Worm (Caenorhabditis elegans): ENCODE data around the gene ugt-4.

ugt-4 gene

ce11 chrV:12819792-12820453 lies 24.8 kb upstream of the ugt-4 start, which contains the start of the genes ZC443.4 and ugt-18:
ZC443.4 (minus strand) TSS chrV:12819886.
ugt-18 (plus strand) TSS chrV:12820260.
- TF ChIP-seq ztf-11 (tag; optimal IDR thresholded peaks at IDR 0.05) (no peak), mab-5 (tag; optimal IDR thresholded peaks at IDR 0.05) (no peak), ztf-1 (GFP tag; conservative IDR thresholded peaks at IDR 0.05) (no peak), ama-1 (optimal IDR thresholded peaks at IDR 0.05) (no peak), ztf-4 (tag; optimal IDR thresholded peaks at IDR 0.05) (no peak), lin-11 (tag; optimal IDR thresholded peaks at IDR 0.05) (no peak), ceh-16 (tag; optimal IDR thresholded peaks at IDR 0.05) (no peak), aly-2 (tag; optimal IDR thresholded peaks at IDR 0.05) (no peak), elt-1 (tag; optimal IDR thresholded peaks at IDR 0.05) (no peak), R02D3.7 (tag; optimal IDR thresholded peaks at IDR 0.05) (no peak), fos-1 (tag; optimal IDR thresholded peaks at IDR 0.05) (peak; percentile 54), nhr-129 (tag; optimal IDR thresholded peaks at IDR 0.05) (peak; percentile 57), gmeb-1 (tag; optimal IDR thresholded peaks at IDR 0.05) (no peak), peb-1 (tag; optimal IDR thresholded peaks at IDR 0.05) (no peak)

ce11 chrV:12819155-12819554 lies 24.0 kb upstream of the ugt-4 start:
- TF ChIP-seq F13H6.1 (tag; optimal IDR thresholded peaks at IDR 0.05) (peak; percentile 35), nhr-77 (tag; optimal IDR thresholded peaks at IDR 0.05) (no peak), snpc-4 (tag; optimal IDR thresholded peaks at IDR 0.05) (peak; percentile 24), crh-2 (tag; optimal IDR thresholded peaks at IDR 0.05) (peak; percentile 35), elt-3 (tag; optimal IDR thresholded peaks at IDR 0.05) (no peak), sma-9 (GFP tag; optimal IDR thresholded peaks at IDR 0.05) (no peak), sma-9 (tag; optimal IDR thresholded peaks at IDR 0.05) (no peak), lin-11 (tag; optimal IDR thresholded peaks at IDR 0.05) (peak; percentile 80), zag-1 (tag; optimal IDR thresholded peaks at IDR 0.05) (peak; percentile 27), unc-55 (GFP tag; optimal IDR thresholded peaks at IDR 0.05) (peak; percentile 29), mdl-1 (tag; optimal IDR thresholded peaks at IDR 0.05) (peak in 1 of 2 experiments; percentile 7), elt-1 (tag; optimal IDR thresholded peaks at IDR 0.05) (no peak), C34F6.9 (tag; optimal IDR thresholded peaks at IDR 0.05) (peak; percentile 43), lsy-2 (tag; optimal IDR thresholded peaks at IDR 0.05) (peak in 1 of 2 experiments; percentile 45), nhr-129 (tag; optimal IDR thresholded peaks at IDR 0.05) (peak; percentile 43), nhr-12 (tag; optimal IDR thresholded peaks at IDR 0.05) (no peak)

ce11 chrV:12818486-12818885 lies 23.4 kb upstream of the ugt-4 start:
- TF ChIP-seq alr-1 (tag; optimal IDR thresholded peaks at IDR 0.05) (no peak), lin-39 (tag; optimal IDR thresholded peaks at IDR 0.05) (no peak), zag-1 (tag; optimal IDR thresholded peaks at IDR 0.05) (no peak), nhr-129 (tag; optimal IDR thresholded peaks at IDR 0.05) (no peak), unc-39 (tag; optimal IDR thresholded peaks at IDR 0.05) (no peak), snpc-4 (tag; optimal IDR thresholded peaks at IDR 0.05) (no peak), crh-2 (tag; optimal IDR thresholded peaks at IDR 0.05) (no peak), gmeb-1 (tag; optimal IDR thresholded peaks at IDR 0.05) (no peak), mdl-1 (tag; optimal IDR thresholded peaks at IDR 0.05) (no peak)

- no peak for TF ChIP-seq egl-27 (tag; optimal IDR thresholded peaks at IDR 0.05)
- peak; percentile 19 for TF ChIP-seq sem-4 (tag; optimal IDR thresholded peaks at IDR 0.05)
- peak; percentile 10 for TF ChIP-seq ztf-4 (tag; optimal IDR thresholded peaks at IDR 0.05)
Observed at ce11 chrV:12816672-12817071, 21.5 kb upstream of the ugt-4 start.

ce11 chrV:12815386-12815785 lies 20.2 kb upstream of the ugt-4 start:
- TF ChIP-seq nhr-11 (tag; optimal IDR thresholded peaks at IDR 0.05) (no peak), blmp-1 (tag; optimal IDR thresholded peaks at IDR 0.05; ENCODE audit: insufficient read depth) (no peak), ama-1 (optimal IDR thresholded peaks at IDR 0.05) (no peak), crh-2 (tag; optimal IDR thresholded peaks at IDR 0.05) (no peak), sma-3 (GFP tag; optimal IDR thresholded peaks at IDR 0.05) (no peak), gmeb-1 (tag; optimal IDR thresholded peaks at IDR 0.05) (no peak), mbf-1 (tag; optimal IDR thresholded peaks at IDR 0.05) (no peak), peb-1 (tag; optimal IDR thresholded peaks at IDR 0.05) (no peak), elt-3 (tag; optimal IDR thresholded peaks at IDR 0.05) (no peak), unc-62 (GFP tag; optimal IDR thresholded peaks at IDR 0.05) (no peak), lin-13 (GFP tag; optimal IDR thresholded peaks at IDR 0.05) (no peak), nhr-77 (tag; optimal IDR thresholded peaks at IDR 0.05) (no peak), lin-39 (tag; optimal IDR thresholded peaks at IDR 0.05) (no peak), ztf-1 (GFP tag; conservative IDR thresholded peaks at IDR 0.05) (no peak), unc-39 (tag; optimal IDR thresholded peaks at IDR 0.05) (no peak), ztf-11 (tag; optimal IDR thresholded peaks at IDR 0.05) (no peak), C34F6.9 (tag; optimal IDR thresholded peaks at IDR 0.05) (no peak), nhr-10 (tag; optimal IDR thresholded peaks at IDR 0.05) (no peak), F13H6.1 (tag; optimal IDR thresholded peaks at IDR 0.05) (no peak)
